Fruit fly (Drosophila melanogaster) Kc167 (cell line): ENCODE results near the gene Alg12.

Experiments
- Myc ChIP-seq: fragments of >200 bp; optimal IDR thresholded peaks from 2 replicates; lab custom pipeline; 2017; ENCODE audit warnings: missing external identifiers
- Sin3A ChIP-seq: fragments of >200 bp; optimal IDR thresholded peaks from 2 replicates; lab custom pipeline; 2018; ENCODE audit warnings: missing external identifiers
- h ChIP-seq: fragments of >200 bp; optimal IDR thresholded peaks from 3 replicates; lab custom pipeline; 2018; ENCODE audit warnings: missing external identifiers
- insv ChIP-seq: fragments of >200 bp; optimal IDR thresholded peaks from 3 replicates; lab custom pipeline; 2018; ENCODE audit warnings: missing external identifiers
- psq ChIP-seq: fragments of >200 bp; optimal IDR thresholded peaks from 2 replicates; lab custom pipeline; 2017; ENCODE audit warnings: missing external identifiers
- ttk ChIP-seq: sonication (Bioruptor generic); optimal IDR thresholded peaks from 2 replicates; lab custom pipeline; 2017; ENCODE audit warnings: missing external identifiers

Gene Alg12

dm6 chr3R:9770127-9770526 lies 13.8 kb downstream of the Alg12 start:
- TF ChIP-seq Myc (lab: Kevin White, UChicago): no peak

- TF ChIP-seq h (lab: Kevin White, UChicago) (no peak), Myc (lab: Kevin White, UChicago) (no peak), psq (no peak), Sin3A (lab: Kevin White, UChicago) (no peak), ttk (lab: Kevin White, UChicago) (no peak), insv (lab: Kevin White, UChicago) (no peak)
Observed at dm6 chr3R:9771519-9771972, 15.3 kb downstream of the Alg12 start, which contains the start of gene CG9471. Gene CG9471 (minus strand): TSS chr3R:9771542.

DNA sequence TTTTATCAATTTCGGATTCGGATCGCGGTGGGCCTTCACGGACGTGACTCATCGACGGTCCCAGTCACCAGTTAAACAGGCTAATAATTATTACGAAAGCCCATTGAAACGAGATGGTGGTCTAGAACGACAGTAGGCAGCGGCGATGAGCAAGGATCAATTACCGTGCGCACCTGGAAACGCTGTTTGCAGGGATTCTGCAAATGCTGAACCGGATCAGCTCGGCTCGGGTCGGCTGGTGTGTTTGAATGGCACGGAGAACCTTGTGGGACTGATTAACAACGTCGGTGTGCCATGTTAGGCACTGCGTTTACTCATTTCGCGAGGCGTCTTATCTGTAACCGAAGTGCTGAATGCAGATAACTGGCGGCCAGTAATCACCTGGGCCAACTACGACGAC lies 17.9 kb downstream of the Alg12 start, which contains the start of gene Whamy:
Whamy (minus strand) TSS at position 273 of the 400 bp plus-strand sequence.
- no peak for TF ChIP-seq h (lab: Kevin White, UChicago)
- TF ChIP-seq psq: no peak
- no peak for TF ChIP-seq Sin3A (lab: Kevin White, UChicago)
- TF ChIP-seq insv (lab: Kevin White, UChicago): no peak
- no peak for TF ChIP-seq Myc (lab: Kevin White, UChicago)

dm6 chr3R:9774821-9775220 lies 18.5 kb downstream of the Alg12 start, which contains the start of gene topi:
Gene topi (plus strand): TSS chr3R:9775121.
- TF ChIP-seq h (lab: Kevin White, UChicago) (no peak), insv (lab: Kevin White, UChicago) (no peak), psq (no peak), Myc (lab: Kevin White, UChicago) (no peak), Sin3A (lab: Kevin White, UChicago) (no peak), ttk (lab: Kevin White, UChicago) (no peak)

dm6 chr3R:9777941-9778360 lies 21.7 kb downstream of the Alg12 start, which contains the start of gene RpS29:
Gene RpS29 (plus strand): TSS chr3R:9778042.
- TF ChIP-seq h (lab: Kevin White, UChicago): no peak
- TF ChIP-seq Sin3A (lab: Kevin White, UChicago): no peak
- no peak for TF ChIP-seq Myc (lab: Kevin White, UChicago)
- no peak for TF ChIP-seq psq
- TF ChIP-seq ttk (lab: Kevin White, UChicago): no peak
- TF ChIP-seq insv (lab: Kevin White, UChicago): no peak

DNA sequence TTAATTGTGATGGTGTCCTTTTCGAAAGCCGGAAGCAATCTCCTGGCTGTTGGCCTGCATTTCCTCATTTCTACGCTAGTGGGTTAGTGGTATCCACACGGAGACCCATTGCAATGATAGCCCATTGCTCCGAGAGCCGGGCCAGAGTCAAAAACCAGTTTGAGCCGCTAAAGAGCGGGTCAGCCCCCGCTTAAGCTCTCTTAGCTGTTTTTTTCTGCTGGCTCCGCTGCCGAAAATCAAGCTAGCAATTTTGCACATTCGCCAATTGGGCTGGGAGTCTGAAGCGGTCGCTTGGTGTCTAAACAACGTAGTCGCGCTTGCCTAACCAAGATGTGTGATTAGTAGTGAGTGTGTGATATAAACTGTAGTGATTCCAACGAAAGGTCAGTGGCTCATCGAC lies 23.5 kb downstream of the Alg12 start, which contains the start of gene CG12947:
CG12947 (plus strand) TSS at position 301 of the 400 bp plus-strand sequence.
- TF ChIP-seq Sin3A (lab: Kevin White, UChicago) (no peak), psq (no peak), ttk (lab: Kevin White, UChicago) (no peak), insv (lab: Kevin White, UChicago) (no peak), Myc (lab: Kevin White, UChicago) (no peak), h (lab: Kevin White, UChicago) (no peak)

DNA sequence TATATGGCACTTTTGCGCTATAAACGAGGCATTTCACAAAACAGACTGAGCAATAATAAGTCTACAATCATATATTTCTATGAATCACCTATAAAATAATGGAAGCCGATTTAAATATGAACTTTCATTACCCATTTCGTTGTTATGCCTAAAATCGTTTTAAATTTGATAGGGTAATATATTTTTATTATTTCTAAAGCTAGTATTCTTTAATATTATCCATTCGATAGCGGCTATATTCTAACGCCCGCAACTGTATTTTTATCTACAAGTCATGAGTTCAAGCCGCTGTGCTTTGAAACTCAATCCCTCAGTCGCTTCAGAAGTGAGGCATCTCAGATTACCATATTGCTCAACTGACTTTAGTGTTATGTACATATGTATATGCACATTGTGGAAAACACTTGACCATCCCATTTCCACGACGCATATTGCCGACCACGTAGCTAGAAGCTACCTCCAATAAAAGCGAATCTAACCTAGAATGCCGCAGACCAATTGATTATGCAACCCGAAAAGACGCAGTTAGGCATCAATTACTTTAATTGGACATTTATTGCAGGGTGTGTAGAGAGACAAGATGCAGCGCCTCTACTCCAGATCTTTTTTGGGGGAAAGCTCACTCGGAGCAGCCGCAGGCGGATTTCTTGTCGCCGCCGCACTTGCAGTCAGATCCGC lies 27.1 kb downstream of the Alg12 start:
- TF ChIP-seq psq (no peak), ttk (lab: Kevin White, UChicago) (no peak), Myc (lab: Kevin White, UChicago) (no peak)

dm6 chr3R:9784341-9785062 lies 28.2 kb downstream of the Alg12 start, which contains the start of the genes MtnA and CG8500:
Gene MtnA (minus strand): TSS chr3R:9784370.
Gene CG8500 (plus strand): TSS chr3R:9784653.
- TF ChIP-seq psq: no peak
- TF ChIP-seq h (lab: Kevin White, UChicago): no peak

DNA sequence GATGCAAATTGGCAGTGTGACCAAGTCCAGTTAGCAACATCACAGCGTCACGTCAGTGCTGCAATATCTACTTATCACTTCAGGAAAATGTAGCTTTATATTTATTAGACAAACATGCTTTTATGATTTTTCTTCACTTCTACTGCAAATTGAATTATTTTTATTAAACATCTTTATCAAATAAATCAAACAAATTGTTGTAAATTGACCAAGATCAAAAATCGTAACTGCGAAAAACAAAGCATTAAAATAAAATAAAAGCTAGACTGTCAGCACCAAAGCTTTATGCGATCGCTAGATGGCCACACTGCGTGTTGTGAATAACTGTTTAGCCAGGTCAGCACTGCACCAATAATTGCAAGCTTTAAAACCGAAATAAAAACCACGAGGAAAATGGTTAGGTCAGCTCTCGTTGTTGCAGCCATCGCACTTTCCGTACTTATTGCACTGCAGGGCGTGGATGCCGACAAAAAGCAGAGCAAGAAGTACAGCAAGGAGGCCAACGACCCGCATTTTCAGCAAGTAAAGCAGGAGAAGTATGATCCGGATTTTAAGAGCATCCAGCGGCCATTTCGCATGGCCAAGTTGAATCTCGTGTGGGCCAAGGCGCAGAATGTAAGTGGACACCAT lies 35.0 kb downstream of the Alg12 start, which contains the start of the genes CG12945 and CG8507:
CG12945 (minus strand) TSS at position 45 of the 630 bp plus-strand sequence.
CG8507 (plus strand) TSS at position 307 of the 630 bp plus-strand sequence.
- TF ChIP-seq insv (lab: Kevin White, UChicago) (no peak), Sin3A (lab: Kevin White, UChicago) (no peak), Myc (lab: Kevin White, UChicago) (no peak), h (lab: Kevin White, UChicago) (no peak), psq (no peak), ttk (lab: Kevin White, UChicago) (no peak)

- no peak for TF ChIP-seq Myc (lab: Kevin White, UChicago)
- TF ChIP-seq psq: no peak
- TF ChIP-seq Sin3A (lab: Kevin White, UChicago): no peak
- TF ChIP-seq insv (lab: Kevin White, UChicago): no peak
- TF ChIP-seq h (lab: Kevin White, UChicago): no peak
- TF ChIP-seq ttk (lab: Kevin White, UChicago): no peak
Observed at dm6 chr3R:9793018-9793417, 36.7 kb downstream of the Alg12 start, which contains the start of gene CG8516. Gene CG8516 (plus strand): TSS chr3R:9793295.

- TF ChIP-seq Sin3A (lab: Kevin White, UChicago) (no peak), Myc (lab: Kevin White, UChicago) (no peak), ttk (lab: Kevin White, UChicago) (no peak), insv (lab: Kevin White, UChicago) (no peak), psq (no peak), h (lab: Kevin White, UChicago) (no peak)
Observed at dm6 chr3R:9800644-9801330, 44.5 kb downstream of the Alg12 start, which contains the start of the genes CG9467 and CG8526. Gene CG9467 (minus strand): TSS chr3R:9801026. Gene CG8526 (plus strand): TSS chr3R:9801280.
